Worm (Caenorhabditis elegans): ENCODE measurements around the gene pps-1.

DNA sequence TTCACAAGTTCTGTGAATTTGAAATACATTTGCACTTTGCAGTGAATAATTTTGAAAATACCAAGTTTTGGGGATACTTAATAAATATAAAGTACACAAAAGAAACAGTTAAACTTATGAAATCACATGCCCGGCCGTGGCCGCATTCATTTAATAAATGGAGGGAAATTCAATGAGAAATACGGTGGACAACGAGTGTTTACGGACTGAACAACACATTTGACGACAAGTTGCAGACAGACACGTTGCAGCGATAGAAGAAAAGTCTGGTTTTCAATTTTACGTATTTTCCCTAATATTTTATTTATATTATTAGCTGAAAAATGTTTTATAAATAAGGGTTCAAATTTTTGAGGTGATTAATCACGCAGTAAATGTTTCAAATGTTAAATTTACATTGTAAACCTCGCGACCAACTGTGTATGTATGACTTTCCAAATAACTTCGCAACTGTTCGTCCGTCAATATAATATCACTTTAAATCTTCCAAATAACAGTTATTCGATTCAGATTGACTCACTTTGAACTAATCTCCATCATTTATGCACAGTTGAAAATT, 10.3 kb upstream of the pps-1 start, which contains the start of gene copg-1:
- TF ChIP-seq unc-62 (GFP tag; optimal IDR thresholded peaks at IDR 0.05), result no peak
- TF ChIP-seq ces-1 (GFP tag; optimal IDR thresholded peaks at IDR 0.05), result peak; percentile 92
- TF ChIP-seq nhr-28 (tag; optimal IDR thresholded peaks at IDR 0.05), result no peak
- TF ChIP-seq sptf-1 (tag; optimal IDR thresholded peaks at IDR 0.05), result no peak
- TF ChIP-seq flh-1 (GFP tag; optimal IDR thresholded peaks at IDR 0.05), result no peak
- no peak for TF ChIP-seq mab-5 (tag; optimal IDR thresholded peaks at IDR 0.05)
- TF ChIP-seq lsy-2 (tag; optimal IDR thresholded peaks at IDR 0.05), result peak; percentile 92
- TF ChIP-seq ztf-11 (tag; optimal IDR thresholded peaks at IDR 0.05), result no peak
- TF ChIP-seq mls-2 (tag; optimal IDR thresholded peaks at IDR 0.05), result no peak
- no peak for TF ChIP-seq ceh-43 (GFP tag; optimal IDR thresholded peaks at IDR 0.05)
- TF ChIP-seq nhr-76 (tag; optimal IDR thresholded peaks at IDR 0.05), result no peak
- no peak for TF ChIP-seq pha-4 (tag; optimal IDR thresholded peaks at IDR 0.05)
- no peak for TF ChIP-seq elt-3 (tag; optimal IDR thresholded peaks at IDR 0.05)

Data from whole organism, mixed stage, embryonic.